Worm (Caenorhabditis elegans): Measurements from ENCODE around the gene W05H5.1.

The W05H5.1 gene

DNA sequence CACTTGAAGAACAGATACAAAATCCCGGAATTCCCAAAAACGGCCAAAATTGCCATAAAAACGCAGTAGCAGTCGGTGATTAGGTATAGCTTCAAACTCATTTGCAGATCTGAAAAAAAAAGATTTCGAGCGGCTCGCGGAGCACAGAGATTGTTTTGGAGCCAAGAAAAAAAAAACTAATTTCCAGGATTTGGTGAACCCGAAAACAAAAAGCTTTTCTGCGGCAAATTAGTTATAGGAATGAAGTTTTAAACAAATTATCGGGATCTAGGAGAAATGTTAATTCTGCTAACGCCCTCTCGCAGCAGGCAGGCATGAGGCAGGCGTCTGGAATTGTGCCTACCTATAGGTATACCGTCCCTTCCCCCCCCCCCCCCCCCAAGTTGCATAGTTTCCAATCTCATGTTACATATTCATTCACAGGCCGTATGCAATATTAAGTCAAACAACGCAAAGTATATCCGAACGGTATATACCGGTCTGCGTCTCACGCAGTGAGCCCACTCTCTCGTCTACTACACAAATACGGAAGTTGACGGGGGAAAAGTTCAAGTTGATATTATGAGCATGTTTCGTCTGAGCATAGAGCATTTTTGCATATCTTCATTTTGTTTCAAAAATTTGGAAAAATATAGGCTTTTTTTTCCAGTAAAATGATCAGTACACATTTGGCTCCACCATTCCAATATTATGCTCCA is at the start of gene W05H5.1, which contains the start of gene pitr-6:
Gene W05H5.1 (minus strand): TSS at position 101 of the 698 bp plus-strand sequence.
Gene pitr-6 (plus strand): TSS at position 648 of the 698 bp plus-strand sequence.
- TF ChIP-seq nhr-10 (tag; optimal IDR thresholded peaks at IDR 0.05) = no peak
- TF ChIP-seq fos-1 (tag; optimal IDR thresholded peaks at IDR 0.05) = no peak

DNA sequence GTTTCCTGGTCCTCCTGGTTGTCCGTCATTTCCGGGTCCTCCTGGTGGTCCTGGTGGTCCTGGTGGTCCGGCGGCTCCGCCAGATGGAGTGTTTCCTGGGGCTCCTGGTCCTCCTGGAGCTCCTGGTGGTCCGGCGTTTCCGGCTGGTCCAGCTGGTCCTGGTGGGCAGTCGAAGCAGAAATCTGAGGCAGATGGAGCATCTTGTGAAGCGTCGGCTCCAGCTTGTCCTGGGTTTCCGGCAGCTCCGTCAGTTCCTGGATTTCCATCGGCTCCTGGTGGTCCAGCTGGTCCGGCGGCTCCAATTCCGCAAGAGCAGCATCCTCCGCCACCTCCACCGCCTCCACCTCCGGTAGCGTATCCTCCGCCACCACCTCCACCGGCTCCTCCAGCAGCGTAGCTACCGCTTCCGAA is 49.5 kb upstream of the W05H5.1 start:
- TF ChIP-seq ztf-4 (tag; optimal IDR thresholded peaks at IDR 0.05) (no peak), F13H6.1 (tag; optimal IDR thresholded peaks at IDR 0.05) (no peak), mdl-1 (tag; optimal IDR thresholded peaks at IDR 0.05) (no peak), ZK546.5 (tag; optimal IDR thresholded peaks at IDR 0.05) (no peak), nhr-129 (tag; optimal IDR thresholded peaks at IDR 0.05) (no peak), egl-27 (tag; optimal IDR thresholded peaks at IDR 0.05) (no peak), nhr-21 (tag; optimal IDR thresholded peaks at IDR 0.05) (no peak), snpc-4 (tag; optimal IDR thresholded peaks at IDR 0.05) (no peak), mab-5 (tag; optimal IDR thresholded peaks at IDR 0.05) (no peak)

DNA sequence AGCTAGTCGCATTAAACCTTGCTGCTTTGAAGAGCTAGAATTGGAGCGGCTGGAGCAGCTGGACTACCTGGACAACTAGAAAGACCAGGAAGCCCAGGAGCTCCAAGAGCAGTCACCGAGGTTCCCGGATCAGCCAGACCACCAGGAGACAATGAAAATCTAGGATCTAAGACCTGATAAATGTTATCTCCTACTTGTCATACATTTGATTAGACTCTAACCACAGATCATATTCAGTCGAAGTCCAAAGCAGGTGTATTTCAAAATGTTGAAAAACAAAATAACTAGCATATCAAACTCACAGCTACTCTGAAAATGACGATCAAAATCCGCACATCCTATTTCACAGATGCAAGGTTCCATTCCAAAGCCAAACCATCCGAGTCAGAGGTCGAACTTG is 47.4 kb upstream of the W05H5.1 start, which contains the start of gene srz-6:
Gene srz-6 (plus strand): TSS at position 301 of the 400 bp plus-strand sequence.
- TF ChIP-seq nhr-11 (tag; optimal IDR thresholded peaks at IDR 0.05) (no peak), zag-1 (tag; optimal IDR thresholded peaks at IDR 0.05) (no peak), F13H6.1 (tag; optimal IDR thresholded peaks at IDR 0.05) (no peak), unc-39 (tag; optimal IDR thresholded peaks at IDR 0.05) (no peak), dmd-4 (tag; optimal IDR thresholded peaks at IDR 0.05) (no peak), lin-11 (tag; optimal IDR thresholded peaks at IDR 0.05) (no peak), lin-39 (tag; optimal IDR thresholded peaks at IDR 0.05) (no peak), nhr-77 (tag; optimal IDR thresholded peaks at IDR 0.05) (no peak), gmeb-1 (tag; optimal IDR thresholded peaks at IDR 0.05) (no peak), unc-62 (GFP tag; optimal IDR thresholded peaks at IDR 0.05) (no peak), lin-13 (GFP tag; optimal IDR thresholded peaks at IDR 0.05) (no peak), peb-1 (tag; optimal IDR thresholded peaks at IDR 0.05) (no peak), mdl-1 (tag; optimal IDR thresholded peaks at IDR 0.05) (no peak), Y55F3AM.14 (GFP tag; optimal IDR thresholded peaks at IDR 0.05) (no peak), ceh-16 (tag; optimal IDR thresholded peaks at IDR 0.05) (no peak)

DNA sequence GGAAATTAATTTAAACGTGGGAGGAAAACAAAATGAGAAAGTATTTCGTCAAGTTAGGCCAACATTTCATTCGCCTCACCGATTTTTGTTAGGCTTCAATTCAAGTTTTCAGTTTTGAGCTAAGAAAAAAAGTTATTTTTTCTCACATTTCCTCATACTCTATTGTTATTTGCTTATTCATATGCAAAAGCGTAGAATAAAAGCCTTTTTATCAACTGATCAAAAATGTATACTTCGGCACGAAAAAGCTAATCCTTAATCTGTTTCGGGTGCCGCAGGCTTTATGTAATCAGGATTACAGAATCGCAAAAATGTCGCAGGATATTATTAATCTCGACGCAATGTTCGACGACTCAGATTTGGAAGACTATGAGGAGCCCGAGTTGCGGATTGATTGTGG is 45.3 kb upstream of the W05H5.1 start, which contains the start of gene T21B4.15:
Gene T21B4.15 (plus strand): TSS at position 301 of the 400 bp plus-strand sequence.
- no peak for TF ChIP-seq fos-1 (tag; optimal IDR thresholded peaks at IDR 0.05)

DNA sequence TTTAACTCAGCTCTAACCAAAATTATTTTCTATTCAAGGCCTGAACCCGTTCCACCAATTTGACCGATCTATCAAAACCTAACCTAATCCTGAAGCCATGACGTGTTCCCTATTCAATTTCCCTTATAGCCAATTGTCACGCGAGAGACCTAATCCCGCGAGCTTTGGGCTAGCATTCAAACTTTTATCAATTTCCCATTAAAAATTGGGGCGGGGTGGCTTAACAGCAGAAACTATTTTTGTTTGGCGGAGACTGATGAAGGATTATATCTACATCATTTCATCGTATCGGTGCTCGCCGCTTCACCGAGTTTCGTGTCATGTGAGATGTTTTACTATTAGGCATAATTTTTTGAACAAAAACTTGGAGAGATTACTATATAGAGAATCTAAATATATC is 44.2 kb upstream of the W05H5.1 start:
- TF ChIP-seq elt-3 (tag; optimal IDR thresholded peaks at IDR 0.05) (no peak), C34F6.9 (tag; optimal IDR thresholded peaks at IDR 0.05) (no peak), elt-1 (tag; optimal IDR thresholded peaks at IDR 0.05) (no peak), egl-27 (tag; optimal IDR thresholded peaks at IDR 0.05) (no peak)

DNA sequence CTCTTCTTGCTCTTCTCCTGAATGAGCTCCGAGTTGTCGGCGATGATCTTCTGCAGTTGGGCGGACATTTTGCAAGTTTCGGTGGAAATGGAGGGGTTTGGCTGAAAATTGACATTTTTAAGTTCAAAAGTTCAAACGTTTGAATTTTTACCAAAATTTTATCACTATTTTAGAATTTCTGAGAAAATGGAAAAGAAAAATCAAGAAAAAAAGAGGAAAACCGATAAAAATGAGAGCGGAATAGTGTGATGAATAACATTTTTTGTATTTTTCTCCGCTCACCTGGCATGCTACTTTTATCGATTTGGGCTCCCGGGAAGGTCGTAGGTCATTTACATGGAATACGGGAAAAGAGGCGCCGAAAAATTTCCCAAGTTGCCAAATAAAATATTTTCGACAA is 40.5 kb upstream of the W05H5.1 start, which contains the start of gene F15A4.10:
Gene F15A4.10 (minus strand): TSS at position 101 of the 400 bp plus-strand sequence.
- TF ChIP-seq sem-4 (tag; optimal IDR thresholded peaks at IDR 0.05) = no peak
- no peak for TF ChIP-seq zag-1 (tag; optimal IDR thresholded peaks at IDR 0.05)
- no peak for TF ChIP-seq lin-39 (tag; optimal IDR thresholded peaks at IDR 0.05)
- TF ChIP-seq mbf-1 (tag; optimal IDR thresholded peaks at IDR 0.05) = no peak
- no peak for TF ChIP-seq elt-1 (tag; optimal IDR thresholded peaks at IDR 0.05)
- TF ChIP-seq nhr-129 (tag; optimal IDR thresholded peaks at IDR 0.05) = no peak
- no peak for TF ChIP-seq C34F6.9 (tag; optimal IDR thresholded peaks at IDR 0.05)
- TF ChIP-seq R02D3.7 (tag; optimal IDR thresholded peaks at IDR 0.05) = no peak
- no peak for TF ChIP-seq ama-1 (optimal IDR thresholded peaks at IDR 0.05)
- TF ChIP-seq dmd-4 (tag; optimal IDR thresholded peaks at IDR 0.05) = no peak
- TF ChIP-seq sma-3 (GFP tag; optimal IDR thresholded peaks at IDR 0.05) = no peak
- no peak for TF ChIP-seq unc-39 (tag; optimal IDR thresholded peaks at IDR 0.05)
- no peak for TF ChIP-seq nhr-11 (tag; optimal IDR thresholded peaks at IDR 0.05)

All from whole organism, L2 larva.